Worm (Caenorhabditis elegans) whole organism, L4 larva: ENCODE data around the gene eif-2A.
A peak's percentile ranks its signal among the peaks of the same experiment; 100 is the strongest.

ENCODE experiments used
- D1046.2 ChIP-seq: fragments of 200-800 bp; sonication (Bioruptor generic); IDR thresholded peaks from 2 replicates; pipeline ENCODE4 v1.3.6; 2022; ENCODE audit warnings: missing genetic modification characterization, missing compliant biosample characterization
- T26A8.4 ChIP-seq: fragments of 200-800 bp; sonication (Bioruptor generic); IDR thresholded peaks from 2 replicates; pipeline ENCODE4 v1.3.6; 2022; ENCODE audit warnings: missing genetic modification characterization, missing compliant biosample characterization
- aha-1 ChIP-seq: fragments of 150-350 bp; peaks from one replicate; lab custom pipeline; 2014; ENCODE audit warnings: missing biosample characterization, missing genetic modification characterization
- aly-2 ChIP-seq: sonication (generic microtip); optimal IDR thresholded peaks from 2 replicates; lab custom pipeline; 2018; ENCODE audit warnings: missing biosample characterization, missing genetic modification characterization
- ama-1 ChIP-seq: fragments of 150-350 bp; optimal IDR thresholded peaks from 2 replicates; lab custom pipeline; 2014; ENCODE audit warnings: inconsistent platforms, mixed read lengths
- arid-1 ChIP-seq: fragments of 200-800 bp; sonication (Bioruptor generic); conservative IDR thresholded peaks from 2 replicates; pipeline ENCODE4 v1.3.6; 2022; ENCODE audit warnings: missing genetic modification reagents, missing genetic modification characterization, missing compliant biosample characterization
- ceh-32 ChIP-seq: sonication (generic microtip); optimal IDR thresholded peaks from 2 replicates; lab custom pipeline; 2016; ENCODE audit warnings: mild to moderate bottlenecking, missing genetic modification characterization, missing compliant biosample characterization; ENCODE audit not compliant: poor library complexity
- ces-1 ChIP-seq: fragments of 150-350 bp; sonication (generic microtip); optimal IDR thresholded peaks from 4 replicates; lab custom pipeline; 2014; ENCODE audit warnings: missing biosample characterization, missing genetic modification reagents, missing genetic modification characterization
- cey-2 ChIP-seq: sonication (generic microtip); optimal IDR thresholded peaks from 3 replicates; lab custom pipeline; 2017; ENCODE audit warnings: missing genetic modification characterization, mild to moderate bottlenecking, missing compliant biosample characterization, antibody characterized with exemption, borderline replicate concordance; ENCODE audit not compliant: insufficient read depth
- daf-16 ChIP-seq, 3 experiments: sonication (generic microtip); optimal IDR thresholded peaks; 2 replicates each; lab custom pipeline; 2016 to 2017; ENCODE audit warnings: missing genetic modification characterization in 3 of 3, missing genetic modification reagents in 3 of 3, mild to moderate bottlenecking in 2 of 3, missing compliant biosample characterization in 2 of 3, missing biosample characterization in 1 of 3, moderate library complexity in 1 of 3
- dpl-1 ChIP-seq: fragments of 150-350 bp; optimal IDR thresholded peaks from 2 replicates; lab custom pipeline; 2014; ENCODE audit warnings: missing biosample characterization, missing genetic modification reagents, missing genetic modification characterization
- dve-1 ChIP-seq: sonication (generic microtip); optimal IDR thresholded peaks from 2 replicates; lab custom pipeline; 2017; ENCODE audit warnings: antibody characterized with exemption, mild to moderate bottlenecking, missing genetic modification characterization, missing compliant biosample characterization; ENCODE audit not compliant: insufficient read depth
- egl-43 ChIP-seq: fragments of 200-800 bp; sonication (Bioruptor generic); IDR thresholded peaks from 2 replicates; pipeline ENCODE4 v1.3.6; 2022; ENCODE audit warnings: missing genetic modification reagents, missing genetic modification characterization, missing compliant biosample characterization
- fkh-10 ChIP-seq: fragments of 150-350 bp; optimal IDR thresholded peaks from 2 replicates; lab custom pipeline; 2014; ENCODE audit warnings: missing biosample characterization, missing genetic modification reagents, missing genetic modification characterization
- gei-8 ChIP-seq: fragments of 200-800 bp; sonication (Bioruptor generic); optimal IDR thresholded peaks from 2 replicates; lab custom pipeline; 2018; ENCODE audit warnings: mild to moderate bottlenecking, missing genetic modification characterization, missing compliant biosample characterization
- hif-1 ChIP-seq, 2 experiments: sonication (generic microtip); optimal IDR thresholded peaks; 2 replicates each; lab custom pipeline; 2016 to 2017; ENCODE audit warnings: missing compliant biosample characterization in 2 of 2, missing genetic modification characterization in 2 of 2, missing genetic modification reagents in 2 of 2, missing genotype in 2 of 2, mild to moderate bottlenecking in 1 of 2
- hlh-11 ChIP-seq: fragments of 200-800 bp; sonication (Bioruptor generic); optimal IDR thresholded peaks from 2 replicates; lab custom pipeline; 2018; ENCODE audit warnings: mild to moderate bottlenecking, missing genetic modification characterization, missing compliant biosample characterization
- hlh-30 ChIP-seq: sonication (generic microtip); optimal IDR thresholded peaks from 2 replicates; lab custom pipeline; 2017; ENCODE audit warnings: antibody characterized with exemption, mild to moderate bottlenecking, missing genetic modification characterization, missing compliant biosample characterization; ENCODE audit not compliant: insufficient read depth
- lin-1 ChIP-seq: fragments of 200-800 bp; sonication (Bioruptor generic); IDR thresholded peaks from 2 replicates; pipeline ENCODE4 v1.3.6; 2022; ENCODE audit warnings: missing genetic modification reagents, missing genetic modification characterization, missing compliant biosample characterization
- lin-13 ChIP-seq: fragments of 150-350 bp; optimal IDR thresholded peaks from 2 replicates; lab custom pipeline; 2014; ENCODE audit warnings: missing biosample characterization, missing genetic modification reagents, missing genetic modification characterization
- lsy-2 ChIP-seq, 2 experiments: fragments of 150-350 bp in 1 of 2; sonication (generic microtip) in 1 of 2; optimal IDR thresholded peaks; 2 replicates each; lab custom pipeline; 2014 to 2017; ENCODE audit warnings: missing biosample characterization in 2 of 2, missing genetic modification characterization in 2 of 2
- madf-5 ChIP-seq, 2 experiments: fragments of 200-800 bp; sonication (Bioruptor generic); IDR thresholded peaks; 2 replicates each; pipeline ENCODE4 v1.3.6; 2022; ENCODE audit warnings: missing compliant biosample characterization in 2 of 2, missing genetic modification characterization in 2 of 2
- madf-9 ChIP-seq: fragments of 200-800 bp; sonication (Bioruptor generic); conservative IDR thresholded peaks from 2 replicates; pipeline ENCODE4 v1.3.6; 2022; ENCODE audit warnings: missing genetic modification reagents, missing genetic modification characterization, missing compliant biosample characterization
- mdl-1 ChIP-seq, 2 experiments: fragments of 150-350 bp in 1 of 2; sonication (generic microtip) in 1 of 2; optimal IDR thresholded peaks; 2 replicates each; lab custom pipeline; 2014 to 2017; ENCODE audit warnings: missing biosample characterization in 2 of 2, missing genetic modification characterization in 2 of 2
- mep-1 ChIP-seq: fragments of 150-350 bp; sonication (generic microtip); optimal IDR thresholded peaks from 3 replicates; lab custom pipeline; 2014; ENCODE audit warnings: missing biosample characterization, missing genetic modification characterization
- mes-2 ChIP-seq: sonication (generic microtip); optimal IDR thresholded peaks from 2 replicates; lab custom pipeline; 2016; ENCODE audit warnings: missing genotype, mild to moderate bottlenecking, missing genetic modification characterization, missing compliant biosample characterization; ENCODE audit not compliant: poor library complexity, severe bottlenecking
- mxl-2 ChIP-seq: fragments of 200-800 bp; sonication (Bioruptor generic); conservative IDR thresholded peaks from 2 replicates; pipeline ENCODE4 v1.3.6; 2022; ENCODE audit warnings: missing genetic modification reagents, missing genetic modification characterization, missing compliant biosample characterization
- mxl-3 ChIP-seq: fragments of 200-800 bp; sonication (Bioruptor generic); optimal IDR thresholded peaks from 2 replicates; lab custom pipeline; 2018; ENCODE audit warnings: mild to moderate bottlenecking, missing genetic modification characterization, missing compliant biosample characterization
- nhr-11 ChIP-seq: fragments of 150-350 bp; optimal IDR thresholded peaks from 2 replicates; lab custom pipeline; 2014; ENCODE audit warnings: missing biosample characterization, missing genetic modification characterization
- nhr-25 ChIP-seq: sonication (generic microtip); optimal IDR thresholded peaks from 2 replicates; lab custom pipeline; 2017; ENCODE audit warnings: missing genetic modification characterization, mild to moderate bottlenecking, missing compliant biosample characterization, antibody characterized with exemption, moderate library complexity, borderline replicate concordance; ENCODE audit not compliant: insufficient read depth
- nhr-28 ChIP-seq: fragments of 150-350 bp; optimal IDR thresholded peaks from 2 replicates; lab custom pipeline; 2014; ENCODE audit warnings: missing biosample characterization, missing genetic modification characterization
- nhr-48 ChIP-seq: sonication (generic microtip); optimal IDR thresholded peaks from 2 replicates; lab custom pipeline; 2016; ENCODE audit warnings: mild to moderate bottlenecking, missing genetic modification characterization, missing compliant biosample characterization
- nhr-6 ChIP-seq: fragments of 150-350 bp; optimal IDR thresholded peaks from 2 replicates; lab custom pipeline; 2014; ENCODE audit warnings: missing biosample characterization, missing genetic modification characterization
- nhr-77 ChIP-seq: fragments of 150-350 bp; optimal IDR thresholded peaks from 2 replicates; lab custom pipeline; 2014; ENCODE audit warnings: missing biosample characterization, missing genetic modification characterization
- pqm-1 ChIP-seq: sonication (generic microtip); optimal IDR thresholded peaks from 2 replicates; lab custom pipeline; 2017; ENCODE audit warnings: missing biosample characterization, missing genetic modification characterization
- rbr-2 ChIP-seq: sonication (generic microtip); optimal IDR thresholded peaks from 2 replicates; lab custom pipeline; 2016; ENCODE audit warnings: missing genotype, missing genetic modification characterization, missing compliant biosample characterization
- tag-97 ChIP-seq: fragments of 200-800 bp; sonication (Bioruptor generic); IDR thresholded peaks from 2 replicates; pipeline ENCODE4 v1.3.6; 2022; ENCODE audit warnings: missing genetic modification characterization, missing compliant biosample characterization
- unc-62 ChIP-seq, 3 experiments: fragments of 150-350 bp in 1 of 3; sonication (generic microtip); optimal IDR thresholded peaks in 2 of 3; peaks in 1 of 3; 1 replicate in 1 of 3; 2 replicates in 2 of 3; lab custom pipeline; 2014 to 2017; ENCODE audit warnings: missing biosample characterization in 3 of 3, missing genetic modification characterization in 3 of 3, missing genetic modification reagents in 3 of 3, missing genotype in 1 of 3
- zfp-3 ChIP-seq: fragments of 200-800 bp; sonication (Bioruptor generic); conservative IDR thresholded peaks from 2 replicates; pipeline ENCODE4 v1.3.6; 2022; ENCODE audit warnings: missing genetic modification reagents, missing genetic modification characterization, missing compliant biosample characterization
- zip-11 ChIP-seq: fragments of 200-800 bp; sonication (Bioruptor generic); IDR thresholded peaks from 2 replicates; pipeline ENCODE4 v1.3.6; 2022; ENCODE audit warnings: missing genetic modification characterization, missing compliant biosample characterization

The eif-2A gene

ce11 chrII:10389776-10390175 lies 26.8 kb upstream of the eif-2A start (continued):
- TF ChIP-seq ces-1 (GFP tag; lab: Kevin White, UChicago): no peak
- TF ChIP-seq nhr-11 (tag; lab: Kevin White, UChicago): no peak
- no peak for TF ChIP-seq zip-11 (GFP tag; lab: Robert Waterston, UW)

- TF ChIP-seq madf-5 (GFP tag; IDR thresholded peaks at IDR 0.05; lab: Robert Waterston, UW) (no peak), daf-16 (GFP tag; optimal IDR thresholded peaks at IDR 0.05; lab: Kevin White, UChicago) (peak in 1 of 2 experiments; percentile 52), daf-16 (tag; optimal IDR thresholded peaks at IDR 0.05; lab: Kevin White, UChicago) (peak; percentile 80), zfp-3 (GFP tag; lab: Robert Waterston, UW) (peak; percentile 18; the same call in 1 of the 2 replicates), gei-8 (GFP tag; lab: Kevin White, UChicago) (no peak), nhr-11 (tag; lab: Kevin White, UChicago) (peak; percentile 54), unc-62 (GFP tag; optimal IDR thresholded peaks at IDR 0.05 in 1 of 2; lab: Kevin White, UChicago) (peak in 1 of 2 experiments; percentile 97), unc-62 (tag; optimal IDR thresholded peaks at IDR 0.05; lab: Kevin White, UChicago) (no peak), rbr-2 (peak; percentile 5), aha-1 (tag; lab: Kevin White, UChicago) (peak; percentile 96), mep-1 (tag; lab: Kevin White, UChicago) (peak; percentile 75), ceh-32 (tag; lab: Kevin White, UChicago) (no peak), pqm-1 (peak; percentile 34), dpl-1 (GFP tag; lab: Kevin White, UChicago) (peak; percentile 20), egl-43 (GFP tag; lab: Robert Waterston, UW) (no peak), arid-1 (GFP tag; lab: Robert Waterston, UW) (no peak), mxl-3 (GFP tag; lab: Kevin White, UChicago) (peak; percentile 93), dve-1 (tag; lab: Kevin White, UChicago) (peak; percentile 77), lin-13 (peak; percentile 54), mes-2 (peak; percentile 35), madf-9 (GFP tag; lab: Robert Waterston, UW) (0 out of 2 replicates have a peak, but pooled peaks have one; percentile 16), lin-1 (GFP tag; lab: Robert Waterston, UW) (peak; percentile 31; the same call in 1 of the 2 replicates), nhr-28 (tag; lab: Kevin White, UChicago) (peak; percentile 79), ces-1 (GFP tag; lab: Kevin White, UChicago) (no peak), hlh-30 (tag; lab: Kevin White, UChicago) (peak; percentile 96), mdl-1 (tag; optimal IDR thresholded peaks at IDR 0.05; lab: Kevin White, UChicago) (peak; percentile 20 to 88), nhr-6 (tag; lab: Kevin White, UChicago) (peak; percentile 80), nhr-48 (tag; lab: Kevin White, UChicago) (peak; percentile 56), mxl-2 (GFP tag; lab: Robert Waterston, UW) (0 out of 2 replicates have a peak, but pooled peaks have one; percentile 54), nhr-25 (tag; lab: Kevin White, UChicago) (peak; percentile 39), hlh-11 (peak; percentile 82), hif-1 (tag; optimal IDR thresholded peaks at IDR 0.05; lab: Kevin White, UChicago) (peak in 1 of 2 experiments; percentile 6), tag-97 (GFP tag; lab: Robert Waterston, UW) (no peak), T26A8.4 (GFP tag; lab: Robert Waterston, UW) (0 out of 2 replicates have a peak, but pooled peaks have one; percentile 8), lsy-2 (tag; optimal IDR thresholded peaks at IDR 0.05; lab: Kevin White, UChicago) (peak in 1 of 2 experiments; percentile 58), cey-2 (tag; lab: Kevin White, UChicago) (peak; percentile 89), D1046.2 (GFP tag; lab: Robert Waterston, UW) (no peak), nhr-77 (tag; lab: Kevin White, UChicago) (peak; percentile 65), fkh-10 (GFP tag; lab: Kevin White, UChicago) (no peak), aly-2 (tag; lab: Kevin White, UChicago) (no peak), ama-1 (lab: Kevin White, UChicago) (peak; percentile 16)
Observed at ce11 chrII:10390250-10390821, 26.3 kb upstream of the eif-2A start.
